Fruit fly (Drosophila melanogaster): ENCODE results near the gene CG43231.

- TF ChIP-seq h (optimal IDR thresholded peaks at IDR 0.05): no peak
- TF ChIP-seq ttk (optimal IDR thresholded peaks at IDR 0.05): no peak
- TF ChIP-seq psq (optimal IDR thresholded peaks at IDR 0.05): no peak
- TF ChIP-seq Myc (optimal IDR thresholded peaks at IDR 0.05): no peak
- TF ChIP-seq Sin3A (optimal IDR thresholded peaks at IDR 0.05): no peak
Measured at dm6 chr2L:17671222-17671621, 33.3 kb upstream of the CG43231 start.
